Worm (Caenorhabditis elegans) whole organism, midembryonic: ENCODE measurements around the gene F46C8.8.

ENCODE experiments used
- flt-1 ChIP-seq: fragments of 200-800 bp; sonication (Bioruptor generic); IDR thresholded peaks from 2 replicates; pipeline ENCODE4 v1.3.6; 2022; ENCODE audit warnings: missing genetic modification characterization, missing compliant biosample characterization
- ztf-29 ChIP-seq: fragments of 200-800 bp; sonication (Bioruptor generic); IDR thresholded peaks from 2 replicates; pipeline ENCODE4 v1.3.6; 2022; ENCODE audit warnings: missing genetic modification reagents, missing genetic modification characterization, missing compliant biosample characterization

DNA sequence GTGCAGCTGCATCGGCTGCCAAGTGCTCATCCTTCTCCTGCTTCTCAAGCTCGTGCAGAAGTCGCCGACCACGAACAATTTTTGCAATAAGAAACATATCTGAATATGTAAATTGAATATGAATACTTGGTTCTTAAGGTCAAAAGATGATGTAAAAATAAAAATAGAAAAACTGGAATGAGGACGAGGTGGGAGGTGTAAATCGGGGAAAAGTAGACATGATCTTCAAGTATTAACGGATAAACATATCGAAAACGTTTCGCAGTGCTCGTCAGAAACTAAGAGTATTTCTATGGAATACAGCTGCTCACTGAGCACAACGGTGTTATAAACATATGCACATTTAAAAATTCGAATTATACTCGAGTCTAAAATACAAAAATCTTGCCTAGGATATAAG lies 14.2 kb downstream of the F46C8.8 start, which contains the start of gene glb-16:
- TF ChIP-seq ztf-29 (no peak), flt-1 (GFP tag; lab: Robert Waterston, UW) (no peak)
